Fruit fly (Drosophila melanogaster): Measurements from ENCODE around the gene ppk22.

- no peak for TF ChIP-seq h (optimal IDR thresholded peaks at IDR 0.05)
- TF ChIP-seq Myc (optimal IDR thresholded peaks at IDR 0.05) = no peak
- no peak for TF ChIP-seq insv (optimal IDR thresholded peaks at IDR 0.05)
- no peak for TF ChIP-seq psq (optimal IDR thresholded peaks at IDR 0.05)
- TF ChIP-seq Sin3A (optimal IDR thresholded peaks at IDR 0.05) = no peak
- TF ChIP-seq ttk (optimal IDR thresholded peaks at IDR 0.05) = no peak
Measured at dm6 chr3R:24893320-24893955, 33.8 kb upstream of the ppk22 start.
